Fruit fly (Drosophila melanogaster) whole organism, embryonic: ENCODE data around the gene Rrp46.

Source experiments
- Hey ChIP-seq: fragments of 200-800 bp; sonication (Bioruptor generic); optimal IDR thresholded peaks from 3 replicates; lab custom pipeline; 2018; ENCODE audit warnings: missing biosample characterization, mild to moderate bottlenecking, missing genetic modification characterization
- Sry-δ ChIP-seq: fragments of 200-800 bp; sonication (Bioruptor generic); optimal IDR thresholded peaks from 2 replicates; lab custom pipeline; 2016; ENCODE audit warnings: missing biosample characterization, missing genetic modification characterization

DNA sequence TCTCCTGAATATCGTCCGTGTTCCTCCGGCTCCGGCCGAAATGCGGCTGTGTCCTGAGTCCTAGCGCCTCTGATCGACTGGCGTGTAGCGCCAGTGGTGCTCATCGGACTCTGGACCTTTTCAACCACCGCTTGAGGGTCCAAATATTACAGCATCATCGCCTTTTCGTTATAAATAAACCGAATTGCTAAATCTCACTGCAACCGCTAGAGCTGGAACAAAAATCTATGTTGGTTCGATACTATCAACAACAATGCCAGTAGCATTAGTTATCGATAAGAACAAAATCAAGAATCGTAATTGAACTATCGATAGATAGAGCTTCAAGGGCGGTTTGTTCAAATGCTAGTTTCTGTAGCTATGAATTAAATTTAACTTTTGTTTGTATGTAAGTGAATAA lies 6.0 kb upstream of the Rrp46 start, which contains the start of gene CG6325:
- TF ChIP-seq Hey (no peak), Sry-δ (GFP tag; lab: Kevin White, UChicago) (peak; percentile 97)
